Fruit fly (Drosophila melanogaster) whole organism, adult: ENCODE data around the gene Ror.
A peak's percentile ranks its signal among the peaks of the same experiment; 100 is the strongest.

Experiments
- CG11617 ChIP-seq: fragments of 200-800 bp; sonication (Bioruptor generic); optimal IDR thresholded peaks from 2 replicates; lab custom pipeline; 2017; ENCODE audit warnings: mild to moderate bottlenecking, missing biosample characterization, missing genetic modification reagents, missing genetic modification characterization
- CG12768 ChIP-seq: fragments of 200-800 bp; sonication (Bioruptor generic); optimal IDR thresholded peaks from 2 replicates; lab custom pipeline; 2017; ENCODE audit warnings: missing biosample characterization, missing genetic modification characterization, mild to moderate bottlenecking, moderate library complexity, missing genetic modification reagents
- CG14711 ChIP-seq: fragments of 200-800 bp; sonication (Bioruptor generic); optimal IDR thresholded peaks from 2 replicates; lab custom pipeline; 2018; ENCODE audit warnings: missing biosample characterization, mild to moderate bottlenecking, missing genetic modification characterization, moderate library complexity
- CG7101 ChIP-seq: fragments of 200-800 bp; sonication (Bioruptor generic); optimal IDR thresholded peaks from 2 replicates; lab custom pipeline; 2018; ENCODE audit warnings: missing biosample characterization, mild to moderate bottlenecking, missing genetic modification characterization, moderate library complexity
- Clk ChIP-seq: fragments of 200-800 bp; sonication (Bioruptor generic); optimal IDR thresholded peaks from 2 replicates; lab custom pipeline; 2017; ENCODE audit warnings: missing biosample characterization, missing genetic modification characterization
- Crg-1 ChIP-seq: fragments of 200-800 bp; sonication (Bioruptor generic); optimal IDR thresholded peaks from 2 replicates; lab custom pipeline; 2016; ENCODE audit warnings: missing biosample characterization, missing genetic modification characterization
- Hr96 ChIP-seq: fragments of 200-800 bp; sonication (Bioruptor generic); optimal IDR thresholded peaks from 2 replicates; lab custom pipeline; 2016; ENCODE audit warnings: missing biosample characterization, missing genetic modification characterization
- Mnt ChIP-seq: fragments of 200-800 bp; sonication (Bioruptor generic); optimal IDR thresholded peaks from 2 replicates; lab custom pipeline; 2016; ENCODE audit warnings: missing biosample characterization, mild to moderate bottlenecking, missing genetic modification characterization
- bab1 ChIP-seq: fragments of 200-800 bp; sonication (Bioruptor generic); optimal IDR thresholded peaks from 3 replicates; lab custom pipeline; 2019; ENCODE audit warnings: missing biosample characterization, mild to moderate bottlenecking, missing genetic modification characterization, moderate library complexity
- cnc ChIP-seq, 2 experiments: fragments of >200 bp; optimal IDR thresholded peaks; 2 replicates each; lab custom pipeline; 2017
- kay ChIP-seq: fragments of 200-800 bp; sonication (Bioruptor generic); peaks from one replicate; lab custom pipeline; 2016; ENCODE audit warnings: missing biosample characterization, missing genetic modification characterization, borderline replicate concordance
- ovo ChIP-seq: fragments of 200-800 bp; sonication (Bioruptor generic); optimal IDR thresholded peaks from 2 replicates; lab custom pipeline; 2016; ENCODE audit warnings: missing biosample characterization, missing genetic modification characterization
- pad ChIP-seq: fragments of 200-800 bp; sonication (Bioruptor generic); optimal IDR thresholded peaks from 3 replicates; lab custom pipeline; 2017; ENCODE audit warnings: missing biosample characterization, missing genetic modification characterization, mild to moderate bottlenecking, moderate library complexity, missing genetic modification reagents

DNA sequence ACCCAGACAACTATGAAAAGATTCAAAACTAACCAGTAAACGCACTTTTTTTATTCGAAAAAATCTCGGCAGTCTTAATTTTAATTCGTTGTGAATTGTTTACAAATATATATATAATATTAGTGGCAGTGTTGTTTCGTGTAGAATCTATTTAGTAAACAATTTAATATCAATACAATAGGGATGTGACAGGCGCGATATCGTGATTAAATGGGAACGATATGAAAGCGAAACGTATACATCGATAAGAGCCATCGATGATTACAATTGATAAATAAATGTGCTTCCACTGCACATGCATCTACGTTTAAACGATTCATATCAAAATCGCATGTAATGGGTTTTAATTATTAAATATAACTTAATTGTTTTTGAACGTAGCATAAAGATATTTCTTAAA, 25.7 kb downstream of the Ror start:
- TF ChIP-seq Crg-1 (GFP tag; lab: Kevin White, UChicago): no peak
- TF ChIP-seq CG14711 (tag; lab: Kevin White, UChicago): no peak
- no peak for TF ChIP-seq ovo (GFP tag; lab: Kevin White, UChicago)
- TF ChIP-seq kay: peak; percentile 71
- TF ChIP-seq Mnt: no peak
- no peak for TF ChIP-seq cnc (optimal IDR thresholded peaks at IDR 0.05; lab: Kevin White, UChicago)
- TF ChIP-seq CG11617 (GFP tag; lab: Kevin White, UChicago): no peak
- TF ChIP-seq Clk (GFP tag; lab: Kevin White, UChicago): no peak
- peak; percentile 34 for TF ChIP-seq bab1 (GFP tag; lab: Kevin White, UChicago)
- no peak for TF ChIP-seq CG12768 (GFP tag; lab: Kevin White, UChicago)
- TF ChIP-seq pad: no peak
- peak; percentile 3 for TF ChIP-seq CG7101 (tag; lab: Kevin White, UChicago)
- TF ChIP-seq Hr96 (GFP tag; lab: Kevin White, UChicago): no peak
